Fruit fly (Drosophila melanogaster) whole organism, prepupa: ENCODE measurements around the gene CG2926.

Source experiments
- CG10669 ChIP-seq: fragments of 200-800 bp; sonication (Bioruptor generic); optimal IDR thresholded peaks from 3 replicates; lab custom pipeline; 2018; ENCODE audit warnings: missing biosample characterization, mild to moderate bottlenecking, missing genetic modification characterization, moderate library complexity
- CG11294 ChIP-seq: fragments of 200-800 bp; sonication (Bioruptor generic); IDR thresholded peaks from 2 replicates; pipeline ENCODE4 v1.3.6; 2022; ENCODE audit warnings: missing biosample characterization, missing genetic modification characterization
- CG11762 ChIP-seq: fragments of 200-800 bp; sonication (Bioruptor generic); optimal IDR thresholded peaks from 3 replicates; lab custom pipeline; 2016; ENCODE audit warnings: missing biosample characterization, missing genetic modification characterization; ENCODE audit not compliant: insufficient read depth
- CG15336 ChIP-seq: fragments of 200-800 bp; sonication (Bioruptor generic); IDR thresholded peaks from 2 replicates; pipeline ENCODE4 v1.3.6; 2022; ENCODE audit warnings: missing biosample characterization, missing genetic modification characterization
- CG1621 ChIP-seq: fragments of 200-800 bp; sonication (Bioruptor generic); optimal IDR thresholded peaks from 3 replicates; lab custom pipeline; 2018; ENCODE audit warnings: missing biosample characterization, mild to moderate bottlenecking, missing genetic modification characterization
- CG16779 ChIP-seq: fragments of 200-800 bp; sonication (Bioruptor generic); optimal IDR thresholded peaks from 3 replicates; lab custom pipeline; 2017; ENCODE audit warnings: missing biosample characterization, mild to moderate bottlenecking, missing genetic modification characterization
- CG31627 ChIP-seq: fragments of 200-800 bp; sonication (Bioruptor generic); optimal IDR thresholded peaks from 3 replicates; lab custom pipeline; 2016; ENCODE audit warnings: missing biosample characterization, missing genetic modification characterization
- CG34406 ChIP-seq: fragments of 200-800 bp; sonication (Bioruptor generic); optimal IDR thresholded peaks from 3 replicates; lab custom pipeline; 2016; ENCODE audit warnings: missing biosample characterization, missing genetic modification characterization
- CG3919 ChIP-seq: fragments of 200-800 bp; sonication (Bioruptor generic); optimal IDR thresholded peaks from 3 replicates; lab custom pipeline; 2016; ENCODE audit warnings: missing biosample characterization, missing genetic modification characterization
- CG4318 ChIP-seq: fragments of 200-800 bp; sonication (Bioruptor generic); optimal IDR thresholded peaks from 3 replicates; lab custom pipeline; 2017; ENCODE audit warnings: missing biosample characterization, mild to moderate bottlenecking, missing genetic modification characterization
- CG6163 ChIP-seq: fragments of 200-800 bp; sonication (Bioruptor generic); IDR thresholded peaks from 3 replicates; pipeline ENCODE4 v1.3.6; 2022; ENCODE audit warnings: missing biosample characterization, missing genetic modification characterization
- CG6276 ChIP-seq: fragments of 200-800 bp; sonication (Bioruptor generic); optimal IDR thresholded peaks from 2 replicates; lab custom pipeline; 2017; ENCODE audit warnings: missing biosample characterization, mild to moderate bottlenecking, missing genetic modification characterization
- CG6792 ChIP-seq: fragments of 200-800 bp; sonication (Bioruptor generic); optimal IDR thresholded peaks from 3 replicates; lab custom pipeline; 2016; ENCODE audit warnings: missing biosample characterization, missing genetic modification characterization
- CG6808 ChIP-seq: fragments of 200-800 bp; sonication (Bioruptor generic); optimal IDR thresholded peaks from 3 replicates; lab custom pipeline; 2017; ENCODE audit warnings: missing biosample characterization, missing genetic modification characterization, mild to moderate bottlenecking, moderate library complexity, missing genetic modification reagents
- CG6854 ChIP-seq: fragments of 200-800 bp; sonication (Bioruptor generic); optimal IDR thresholded peaks from 2 replicates; lab custom pipeline; 2017; ENCODE audit warnings: missing biosample characterization, mild to moderate bottlenecking, missing genetic modification characterization
- CG8119 ChIP-seq: fragments of 200-800 bp; sonication (Bioruptor generic); IDR thresholded peaks from 3 replicates; pipeline ENCODE4 v1.3.6; 2022; ENCODE audit warnings: missing biosample characterization, missing genetic modification characterization
- CG8632 ChIP-seq: fragments of 200-800 bp; sonication (Bioruptor generic); optimal IDR thresholded peaks from 3 replicates; lab custom pipeline; 2016; ENCODE audit warnings: missing biosample characterization, missing genetic modification characterization
- CG9139 ChIP-seq: fragments of 200-800 bp; sonication (Bioruptor generic); optimal IDR thresholded peaks from 3 replicates; lab custom pipeline; 2017; ENCODE audit warnings: missing biosample characterization, mild to moderate bottlenecking, missing genetic modification characterization
- Eip75B ChIP-seq: fragments of 200-800 bp; sonication (Bioruptor generic); optimal IDR thresholded peaks from 3 replicates; lab custom pipeline; 2016; ENCODE audit warnings: missing biosample characterization, missing genetic modification characterization
- Eip78C ChIP-seq: fragments of 200-800 bp; sonication (Bioruptor generic); peaks from one replicate; lab custom pipeline; 2016; ENCODE audit warnings: missing biosample characterization, missing genetic modification characterization
- Eip93F ChIP-seq: fragments of 200-800 bp; sonication (Bioruptor generic); optimal IDR thresholded peaks from 2 replicates; lab custom pipeline; 2016; ENCODE audit warnings: missing biosample characterization, mild to moderate bottlenecking, missing genetic modification characterization
- Gug ChIP-seq: fragments of 200-800 bp; sonication (Bioruptor generic); IDR thresholded peaks from 2 replicates; pipeline ENCODE4 v1.3.6; 2022; ENCODE audit warnings: missing biosample characterization, missing genetic modification characterization
- Hr38 ChIP-seq: sonication (Bioruptor generic); optimal IDR thresholded peaks from 2 replicates; lab custom pipeline; 2016; ENCODE audit warnings: missing biosample characterization, missing genetic modification characterization
- Hr39 ChIP-seq: fragments of 200-800 bp; sonication (Bioruptor generic); optimal IDR thresholded peaks from 2 replicates; lab custom pipeline; 2016; ENCODE audit warnings: missing biosample characterization, missing genetic modification characterization
- Hr4 ChIP-seq: fragments of 200-800 bp; sonication (Bioruptor generic); optimal IDR thresholded peaks from 3 replicates; lab custom pipeline; 2016; ENCODE audit warnings: missing biosample characterization, missing genetic modification characterization
- Lpt ChIP-seq: fragments of 200-800 bp; sonication (Bioruptor generic); optimal IDR thresholded peaks from 3 replicates; lab custom pipeline; 2016; ENCODE audit warnings: missing biosample characterization, missing genetic modification characterization
- Smox ChIP-seq: fragments of 200-800 bp; sonication (Bioruptor generic); optimal IDR thresholded peaks from 3 replicates; lab custom pipeline; 2016; ENCODE audit warnings: missing biosample characterization, missing genetic modification characterization
- Sox102F ChIP-seq: fragments of 200-800 bp; sonication (Bioruptor generic); optimal IDR thresholded peaks from 2 replicates; lab custom pipeline; 2016; ENCODE audit warnings: missing biosample characterization, mild to moderate bottlenecking, missing genetic modification characterization
- Sox14 ChIP-seq: fragments of 200-800 bp; sonication (Bioruptor generic); optimal IDR thresholded peaks from 3 replicates; lab custom pipeline; 2016; ENCODE audit warnings: missing biosample characterization, missing genetic modification characterization
- Sox15 ChIP-seq: fragments of 200-800 bp; sonication (Bioruptor generic); optimal IDR thresholded peaks from 3 replicates; lab custom pipeline; 2016; ENCODE audit warnings: missing biosample characterization, missing genetic modification characterization
- achi ChIP-seq: fragments of 200-800 bp; sonication (Bioruptor generic); optimal IDR thresholded peaks from 3 replicates; lab custom pipeline; 2016; ENCODE audit warnings: missing biosample characterization, missing genetic modification characterization
- acj6 ChIP-seq: fragments of 200-800 bp; sonication (Bioruptor generic); optimal IDR thresholded peaks from 3 replicates; lab custom pipeline; 2016; ENCODE audit warnings: missing biosample characterization, missing genetic modification characterization
- cyc ChIP-seq: fragments of 200-800 bp; sonication (Bioruptor generic); optimal IDR thresholded peaks from 3 replicates; lab custom pipeline; 2016; ENCODE audit warnings: missing biosample characterization, missing genetic modification characterization
- dac ChIP-seq: fragments of 200-800 bp; sonication (Bioruptor generic); optimal IDR thresholded peaks from 2 replicates; lab custom pipeline; 2017; ENCODE audit warnings: missing biosample characterization, mild to moderate bottlenecking, missing genetic modification characterization
- dsx ChIP-seq: fragments of 200-800 bp; optimal IDR thresholded peaks from 3 replicates; lab custom pipeline; 2019; ENCODE audit warnings: missing biosample characterization, mild to moderate bottlenecking, missing genetic modification characterization, moderate library complexity; ENCODE audit not compliant: poor library complexity, severe bottlenecking
- eg ChIP-seq: fragments of 200-800 bp; sonication (Bioruptor generic); IDR thresholded peaks from 3 replicates; pipeline ENCODE4 v1.3.6; 2022; ENCODE audit warnings: missing biosample characterization, missing genetic modification characterization
- esn ChIP-seq: fragments of 200-800 bp; sonication (Bioruptor generic); optimal IDR thresholded peaks from 2 replicates; lab custom pipeline; 2016; ENCODE audit warnings: missing biosample characterization, mild to moderate bottlenecking, missing genetic modification characterization, moderate library complexity
- fd85E ChIP-seq: fragments of 200-800 bp; sonication (Bioruptor generic); optimal IDR thresholded peaks from 3 replicates; lab custom pipeline; 2016; ENCODE audit warnings: missing biosample characterization, missing genetic modification characterization
- fkh ChIP-seq: fragments of 200-800 bp; sonication (Bioruptor generic); optimal IDR thresholded peaks from 3 replicates; lab custom pipeline; 2017; ENCODE audit warnings: missing biosample characterization, mild to moderate bottlenecking, missing genetic modification characterization, moderate library complexity
- lz ChIP-seq: fragments of 200-800 bp; sonication (Bioruptor generic); optimal IDR thresholded peaks from 3 replicates; lab custom pipeline; 2016; ENCODE audit warnings: missing biosample characterization, missing genetic modification characterization
- net ChIP-seq: fragments of 200-800 bp; sonication (Bioruptor generic); optimal IDR thresholded peaks from 3 replicates; lab custom pipeline; 2016; ENCODE audit warnings: missing biosample characterization, missing genetic modification characterization
- salr ChIP-seq, 2 experiments: fragments of 200-800 bp; sonication (Bioruptor generic); optimal IDR thresholded peaks; 3 replicates each; lab custom pipeline; 2016 to 2018; ENCODE audit warnings: missing biosample characterization in 2 of 2, missing genetic modification characterization in 2 of 2, mild to moderate bottlenecking in 1 of 2
- ss ChIP-seq, 2 experiments: fragments of 200-800 bp; sonication (Bioruptor generic); optimal IDR thresholded peaks; 2 replicates in 1 of 2; 3 replicates in 1 of 2; lab custom pipeline; 2017 to 2018; ENCODE audit warnings: mild to moderate bottlenecking in 2 of 2, missing biosample characterization in 2 of 2, missing genetic modification characterization in 2 of 2, moderate library complexity in 1 of 2
- svp ChIP-seq: fragments of 200-800 bp; sonication (Bioruptor generic); peaks from one replicate; lab custom pipeline; 2016; ENCODE audit warnings: missing biosample characterization, missing genetic modification characterization
- topi ChIP-seq: fragments of 200-800 bp; sonication (Bioruptor generic); optimal IDR thresholded peaks from 3 replicates; lab custom pipeline; 2016; ENCODE audit warnings: missing biosample characterization, missing genetic modification characterization
- vri ChIP-seq: fragments of 200-800 bp; sonication (Bioruptor generic); optimal IDR thresholded peaks from 3 replicates; lab custom pipeline; 2016; ENCODE audit warnings: missing biosample characterization, mild to moderate bottlenecking, missing genetic modification characterization

Gene CG2926

DNA sequence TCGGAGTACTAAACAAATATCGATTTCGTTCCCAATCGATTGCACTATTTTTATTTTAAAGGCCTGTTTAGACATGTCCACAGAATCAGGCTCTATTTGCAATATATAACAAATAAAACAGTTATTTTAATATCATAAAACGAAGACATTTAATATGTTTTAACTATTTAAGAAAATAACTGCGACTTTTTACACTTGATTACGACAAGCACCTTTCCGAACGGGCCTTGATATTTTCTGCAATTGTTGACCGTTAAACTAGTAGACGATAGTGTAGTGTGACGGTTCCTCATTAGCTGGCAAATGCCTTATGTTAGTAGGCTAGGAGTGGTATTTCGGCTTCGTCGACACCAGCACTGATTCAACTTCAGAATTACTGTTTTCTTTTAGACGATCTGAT lies 19.6 kb downstream of the CG2926 start, which contains the start of the genes CG2931 and Rheb (continued):
- TF ChIP-seq CG3919 (GFP tag; lab: Kevin White, UChicago) (peak; percentile 40), achi (GFP tag; lab: Kevin White, UChicago) (peak; percentile 25), CG10669 (GFP tag; lab: Kevin White, UChicago) (no peak), fkh (peak; percentile 53), CG6854 (no peak), fd85E (GFP tag; lab: Kevin White, UChicago) (no peak), Lpt (GFP tag; lab: Kevin White, UChicago) (no peak), net (GFP tag; lab: Kevin White, UChicago) (no peak), Sox15 (GFP tag; lab: Kevin White, UChicago) (peak; percentile 40), dac (GFP tag; lab: Kevin White, UChicago) (peak; percentile 32), Hr4 (GFP tag; lab: Kevin White, UChicago) (peak; percentile 70), CG4318 (GFP tag; lab: Kevin White, UChicago) (no peak), CG6792 (peak; percentile 10), CG1621 (tag; lab: Kevin White, UChicago) (peak; percentile 23), ss (GFP tag; optimal IDR thresholded peaks at IDR 0.05; lab: Kevin White, UChicago) (peak in 1 of 2 experiments; percentile 18), topi (GFP tag; lab: Kevin White, UChicago) (peak; percentile 51), Eip93F (peak; percentile 67), CG34406 (GFP tag; lab: Kevin White, UChicago) (peak; percentile 36), salr (GFP tag; optimal IDR thresholded peaks at IDR 0.05; lab: Kevin White, UChicago) (no peak), acj6 (GFP tag; lab: Kevin White, UChicago) (peak; percentile 53), Hr39 (GFP tag; lab: Kevin White, UChicago) (peak; percentile 63), CG9139 (GFP tag; lab: Kevin White, UChicago) (no peak), dsx (GFP tag; lab: Kevin White, UChicago) (no peak), CG6808 (GFP tag; lab: Kevin White, UChicago) (no peak), Sox102F (GFP tag; lab: Kevin White, UChicago) (no peak), Smox (GFP tag; lab: Kevin White, UChicago) (no peak), Hr38 (GFP tag; lab: Kevin White, UChicago) (no peak), CG16779 (tag; lab: Kevin White, UChicago) (no peak), Eip75B (GFP tag; lab: Kevin White, UChicago) (peak; percentile 61), CG11762 (GFP tag; lab: Kevin White, UChicago) (peak; percentile 2), cyc (GFP tag; lab: Kevin White, UChicago) (peak; percentile 33), CG8632 (GFP tag; lab: Kevin White, UChicago) (no peak)
- TF ChIP-seq, all 60 proteins: peak for 34

DNA sequence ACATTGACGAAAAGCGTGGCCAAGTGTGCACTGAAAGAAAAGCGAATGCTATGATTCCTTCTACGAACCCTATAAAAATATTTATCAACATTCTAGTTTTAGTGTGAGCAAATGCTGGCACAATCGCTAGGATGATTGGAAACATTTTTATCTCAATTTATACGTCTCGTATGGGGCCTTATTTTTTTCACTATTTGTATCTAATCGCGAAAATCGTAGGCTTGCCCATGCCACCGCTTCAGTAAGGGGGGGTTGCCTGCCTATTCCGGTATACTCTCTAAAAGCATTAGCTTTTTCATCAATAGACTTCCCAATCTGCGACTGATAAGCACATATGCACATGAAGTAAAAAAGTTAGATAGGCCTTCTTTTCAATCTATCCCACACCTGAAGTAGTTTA lies 22.6 kb downstream of the CG2926 start:
- TF ChIP-seq Hr39 (GFP tag; lab: Kevin White, UChicago) (no peak), CG11294 (GFP tag; lab: Robert Waterston, UW) (peak; percentile 82), CG15336 (GFP tag; lab: Robert Waterston, UW) (peak; percentile 89), Eip78C (GFP tag; lab: Kevin White, UChicago) (peak; percentile 63), lz (GFP tag; lab: Kevin White, UChicago) (peak; percentile 47), Sox15 (GFP tag; lab: Kevin White, UChicago) (no peak), Lpt (GFP tag; lab: Kevin White, UChicago) (peak; percentile 61), CG11762 (GFP tag; lab: Kevin White, UChicago) (peak; percentile 23), Gug (GFP tag; lab: Robert Waterston, UW) (peak; percentile 78), salr (GFP tag; optimal IDR thresholded peaks at IDR 0.05; lab: Kevin White, UChicago) (no peak), Hr4 (GFP tag; lab: Kevin White, UChicago) (peak; percentile 90), eg (GFP tag; lab: Robert Waterston, UW) (peak; percentile 93), CG6276 (GFP tag; lab: Kevin White, UChicago) (no peak), CG34406 (GFP tag; lab: Kevin White, UChicago) (no peak), dac (GFP tag; lab: Kevin White, UChicago) (peak; percentile 55), acj6 (GFP tag; lab: Kevin White, UChicago) (no peak), esn (peak; percentile 65), Sox14 (GFP tag; lab: Kevin White, UChicago) (peak; percentile 56), CG31627 (GFP tag; lab: Kevin White, UChicago) (peak; percentile 31), CG6163 (GFP tag; lab: Robert Waterston, UW) (peak; percentile 92), CG16779 (tag; lab: Kevin White, UChicago) (peak; percentile 42), svp (GFP tag; lab: Kevin White, UChicago) (peak; percentile 80), CG8119 (GFP tag; lab: Robert Waterston, UW) (peak; percentile 87), vri (peak; percentile 87)
